Worm (Caenorhabditis elegans) whole organism, L4 larva: ENCODE data around the gene flp-8.

ENCODE experiments used
- D1046.2 ChIP-seq: fragments of 200-800 bp; sonication (Bioruptor generic); IDR thresholded peaks from 2 replicates; pipeline ENCODE4 v1.3.6; 2022; ENCODE audit warnings: missing genetic modification characterization, missing compliant biosample characterization
- F10B5.3 ChIP-seq: sonication (generic microtip); optimal IDR thresholded peaks from 2 replicates; lab custom pipeline; 2016; ENCODE audit warnings: mild to moderate bottlenecking, missing genetic modification characterization, missing compliant biosample characterization
- F26F4.8 ChIP-seq: fragments of 200-800 bp; sonication (Bioruptor generic); conservative IDR thresholded peaks from 2 replicates; pipeline ENCODE4 v1.3.6; 2022; ENCODE audit warnings: missing genetic modification characterization, missing compliant biosample characterization
- F49E8.2 ChIP-seq: sonication (generic microtip); optimal IDR thresholded peaks from 2 replicates; lab custom pipeline; 2016; ENCODE audit warnings: missing compliant biosample characterization, mild to moderate bottlenecking, missing genetic modification characterization, borderline replicate concordance
- T26A8.4 ChIP-seq: fragments of 200-800 bp; sonication (Bioruptor generic); IDR thresholded peaks from 2 replicates; pipeline ENCODE4 v1.3.6; 2022; ENCODE audit warnings: missing genetic modification characterization, missing compliant biosample characterization
- Y105C5A.15 ChIP-seq: fragments of 200-800 bp; sonication (Bioruptor generic); IDR thresholded peaks from 2 replicates; pipeline ENCODE4 v1.3.6; 2022; ENCODE audit warnings: missing genetic modification characterization, missing compliant biosample characterization
- Y48G9A.11 ChIP-seq: fragments of 200-800 bp; sonication (Bioruptor generic); IDR thresholded peaks from 2 replicates; pipeline ENCODE4 v1.3.6; 2022; ENCODE audit warnings: missing genetic modification reagents, missing genetic modification characterization, missing compliant biosample characterization
- ZK337.2 ChIP-seq: fragments of 200-800 bp; sonication (Bioruptor generic); IDR thresholded peaks from 2 replicates; pipeline ENCODE4 v1.3.6; 2022; ENCODE audit warnings: missing genetic modification reagents, missing genetic modification characterization, missing compliant biosample characterization
- aha-1 ChIP-seq: fragments of 150-350 bp; peaks from one replicate; lab custom pipeline; 2014; ENCODE audit warnings: missing biosample characterization, missing genetic modification characterization
- attf-4 ChIP-seq: sonication (generic microtip); optimal IDR thresholded peaks from 3 replicates; lab custom pipeline; 2017; ENCODE audit warnings: missing biosample characterization, missing genetic modification characterization
- ceh-20 ChIP-seq: fragments of 200-800 bp; sonication (Bioruptor generic); IDR thresholded peaks from 2 replicates; pipeline ENCODE4 v1.3.6; 2022; ENCODE audit warnings: missing genetic modification reagents, missing genetic modification characterization, missing compliant biosample characterization
- ceh-32 ChIP-seq: sonication (generic microtip); optimal IDR thresholded peaks from 2 replicates; lab custom pipeline; 2016; ENCODE audit warnings: mild to moderate bottlenecking, missing genetic modification characterization, missing compliant biosample characterization; ENCODE audit not compliant: poor library complexity
- ceh-44 ChIP-seq: fragments of 200-800 bp; sonication (Bioruptor generic); IDR thresholded peaks from 2 replicates; pipeline ENCODE4 v1.3.6; 2022; ENCODE audit warnings: missing genetic modification reagents, missing genetic modification characterization, missing compliant biosample characterization
- daf-8 ChIP-seq: fragments of 200-800 bp; sonication (Bioruptor generic); IDR thresholded peaks from 2 replicates; pipeline ENCODE4 v1.3.6; 2022; ENCODE audit warnings: missing genetic modification characterization, missing compliant biosample characterization
- dmd-6 ChIP-seq: fragments of 200-800 bp; sonication (Bioruptor generic); IDR thresholded peaks from 2 replicates; pipeline ENCODE4 v1.3.6; 2022; ENCODE audit warnings: missing genetic modification reagents, missing genetic modification characterization, missing compliant biosample characterization
- dmd-9 ChIP-seq: fragments of 200-800 bp; sonication (Bioruptor generic); IDR thresholded peaks from 2 replicates; pipeline ENCODE4 v1.3.6; 2022; ENCODE audit warnings: missing genetic modification reagents, missing genetic modification characterization, missing compliant biosample characterization
- dpl-1 ChIP-seq: fragments of 150-350 bp; optimal IDR thresholded peaks from 2 replicates; lab custom pipeline; 2014; ENCODE audit warnings: missing biosample characterization, missing genetic modification reagents, missing genetic modification characterization
- duxl-1 ChIP-seq: sonication (generic microtip); optimal IDR thresholded peaks from 2 replicates; lab custom pipeline; 2016; ENCODE audit warnings: mild to moderate bottlenecking, missing genetic modification characterization, moderate library complexity, missing compliant biosample characterization; ENCODE audit not compliant: poor library complexity
- dve-1 ChIP-seq: sonication (generic microtip); optimal IDR thresholded peaks from 2 replicates; lab custom pipeline; 2017; ENCODE audit warnings: antibody characterized with exemption, mild to moderate bottlenecking, missing genetic modification characterization, missing compliant biosample characterization; ENCODE audit not compliant: insufficient read depth
- egl-27 ChIP-seq: sonication (generic microtip); optimal IDR thresholded peaks from 3 replicates; lab custom pipeline; 2017; ENCODE audit warnings: missing biosample characterization, missing genetic modification reagents, missing genetic modification characterization
- fkh-10 ChIP-seq: fragments of 150-350 bp; optimal IDR thresholded peaks from 2 replicates; lab custom pipeline; 2014; ENCODE audit warnings: missing biosample characterization, missing genetic modification reagents, missing genetic modification characterization
- gei-8 ChIP-seq: fragments of 200-800 bp; sonication (Bioruptor generic); optimal IDR thresholded peaks from 2 replicates; lab custom pipeline; 2018; ENCODE audit warnings: mild to moderate bottlenecking, missing genetic modification characterization, missing compliant biosample characterization
- hlh-30 ChIP-seq: sonication (generic microtip); optimal IDR thresholded peaks from 2 replicates; lab custom pipeline; 2017; ENCODE audit warnings: antibody characterized with exemption, mild to moderate bottlenecking, missing genetic modification characterization, missing compliant biosample characterization; ENCODE audit not compliant: insufficient read depth
- hmg-1.1 ChIP-seq: fragments of 200-800 bp; sonication (Bioruptor generic); IDR thresholded peaks from 2 replicates; pipeline ENCODE4 v1.3.6; 2022; ENCODE audit warnings: missing genetic modification reagents, missing genetic modification characterization, missing compliant biosample characterization
- lin-1 ChIP-seq: fragments of 200-800 bp; sonication (Bioruptor generic); IDR thresholded peaks from 2 replicates; pipeline ENCODE4 v1.3.6; 2022; ENCODE audit warnings: missing genetic modification reagents, missing genetic modification characterization, missing compliant biosample characterization
- lin-15B ChIP-seq: fragments of 150-350 bp; sonication (generic microtip); optimal IDR thresholded peaks from 3 replicates; lab custom pipeline; 2014; ENCODE audit warnings: missing biosample characterization, missing genetic modification characterization
- lin-38 ChIP-seq: fragments of 200-800 bp; sonication (Bioruptor generic); IDR thresholded peaks from 2 replicates; pipeline ENCODE4 v1.3.6; 2022; ENCODE audit warnings: missing genetic modification reagents, missing genetic modification characterization, missing compliant biosample characterization
- lin-39 ChIP-seq: fragments of 150-350 bp; optimal IDR thresholded peaks from 2 replicates; lab custom pipeline; 2014; ENCODE audit warnings: missing biosample characterization, missing genetic modification reagents, missing genetic modification characterization
- mdl-1 ChIP-seq, 2 experiments: fragments of 150-350 bp in 1 of 2; sonication (generic microtip) in 1 of 2; optimal IDR thresholded peaks; 2 replicates each; lab custom pipeline; 2014 to 2017; ENCODE audit warnings: missing biosample characterization in 2 of 2, missing genetic modification characterization in 2 of 2
- nhr-102 ChIP-seq: sonication (generic microtip); optimal IDR thresholded peaks from 2 replicates; lab custom pipeline; 2016; ENCODE audit warnings: mild to moderate bottlenecking, missing genetic modification characterization, moderate library complexity, missing compliant biosample characterization
- nhr-11 ChIP-seq: fragments of 150-350 bp; optimal IDR thresholded peaks from 2 replicates; lab custom pipeline; 2014; ENCODE audit warnings: missing biosample characterization, missing genetic modification characterization
- nhr-111 ChIP-seq: fragments of 200-800 bp; sonication (Bioruptor generic); optimal IDR thresholded peaks from 2 replicates; lab custom pipeline; 2018; ENCODE audit warnings: mild to moderate bottlenecking, missing genetic modification characterization, missing compliant biosample characterization
- nhr-28 ChIP-seq: fragments of 150-350 bp; optimal IDR thresholded peaks from 2 replicates; lab custom pipeline; 2014; ENCODE audit warnings: missing biosample characterization, missing genetic modification characterization
- nhr-41 ChIP-seq: fragments of 200-800 bp; sonication (Bioruptor generic); IDR thresholded peaks from 2 replicates; pipeline ENCODE4 v1.3.6; 2022; ENCODE audit warnings: missing genetic modification reagents, missing genetic modification characterization, missing compliant biosample characterization
- nhr-42 ChIP-seq: fragments of 200-800 bp; sonication (Bioruptor generic); IDR thresholded peaks from 2 replicates; pipeline ENCODE4 v1.3.6; 2022; ENCODE audit warnings: missing genetic modification characterization, missing compliant biosample characterization
- nhr-48 ChIP-seq: sonication (generic microtip); optimal IDR thresholded peaks from 2 replicates; lab custom pipeline; 2016; ENCODE audit warnings: mild to moderate bottlenecking, missing genetic modification characterization, missing compliant biosample characterization
- nhr-6 ChIP-seq: fragments of 150-350 bp; optimal IDR thresholded peaks from 2 replicates; lab custom pipeline; 2014; ENCODE audit warnings: missing biosample characterization, missing genetic modification characterization
- nhr-76 ChIP-seq: fragments of 150-350 bp; optimal IDR thresholded peaks from 2 replicates; lab custom pipeline; 2014; ENCODE audit warnings: missing biosample characterization, missing genetic modification characterization
- nhr-77 ChIP-seq: fragments of 150-350 bp; optimal IDR thresholded peaks from 2 replicates; lab custom pipeline; 2014; ENCODE audit warnings: missing biosample characterization, missing genetic modification characterization
- pha-4 ChIP-seq, 2 experiments: fragments of 150-350 bp in 1 of 2; fragments of 200-800 bp in 1 of 2; sonication (Bioruptor generic) in 1 of 2; IDR thresholded peaks in 1 of 2; optimal IDR thresholded peaks in 1 of 2; 2 replicates each; pipeline versions ENCODE4 v1.3.6 to Lab custom; 2014 to 2022; ENCODE audit warnings: missing genetic modification characterization in 2 of 2, missing genetic modification reagents in 2 of 2, missing biosample characterization in 1 of 2, missing compliant biosample characterization in 1 of 2
- set-16 ChIP-seq: fragments of 200-800 bp; sonication (Bioruptor generic); IDR thresholded peaks from 2 replicates; pipeline ENCODE4 v1.3.6; 2022; ENCODE audit warnings: missing genetic modification reagents, missing genetic modification characterization, missing compliant biosample characterization
- snpc-1.2 ChIP-seq: fragments of 200-800 bp; sonication (Bioruptor generic); IDR thresholded peaks from 2 replicates; pipeline ENCODE4 v1.3.6; 2022; ENCODE audit warnings: missing genetic modification reagents, missing genetic modification characterization, missing compliant biosample characterization
- spr-1 ChIP-seq: sonication (generic microtip); optimal IDR thresholded peaks from 2 replicates; lab custom pipeline; 2016; ENCODE audit warnings: mild to moderate bottlenecking, missing genetic modification characterization, missing compliant biosample characterization
- spr-3 ChIP-seq: fragments of 200-800 bp; sonication (Bioruptor generic); optimal IDR thresholded peaks from 2 replicates; lab custom pipeline; 2018; ENCODE audit warnings: mild to moderate bottlenecking, missing genetic modification characterization, missing compliant biosample characterization
- tra-1 ChIP-seq: fragments of 200-800 bp; sonication (Bioruptor generic); IDR thresholded peaks from 2 replicates; pipeline ENCODE4 v1.3.6; 2022; ENCODE audit warnings: missing genetic modification reagents, missing genetic modification characterization, missing compliant biosample characterization
- unc-130 ChIP-seq: sonication (generic microtip); optimal IDR thresholded peaks from 2 replicates; lab custom pipeline; 2016; ENCODE audit warnings: missing genetic modification reagents, missing genetic modification characterization, missing compliant biosample characterization
- unc-62 ChIP-seq, 3 experiments: fragments of 150-350 bp in 1 of 3; sonication (generic microtip); optimal IDR thresholded peaks in 2 of 3; peaks in 1 of 3; 1 replicate in 1 of 3; 2 replicates in 2 of 3; lab custom pipeline; 2014 to 2017; ENCODE audit warnings: missing biosample characterization in 3 of 3, missing genetic modification characterization in 3 of 3, missing genetic modification reagents in 3 of 3, missing genotype in 1 of 3
- zfp-2 ChIP-seq: sonication (generic microtip); optimal IDR thresholded peaks from 2 replicates; lab custom pipeline; 2016; ENCODE audit warnings: mild to moderate bottlenecking, missing genetic modification characterization, missing compliant biosample characterization
- zip-11 ChIP-seq: fragments of 200-800 bp; sonication (Bioruptor generic); IDR thresholded peaks from 2 replicates; pipeline ENCODE4 v1.3.6; 2022; ENCODE audit warnings: missing genetic modification characterization, missing compliant biosample characterization
- zip-2 ChIP-seq: fragments of 150-350 bp; optimal IDR thresholded peaks from 2 replicates; lab custom pipeline; 2014; ENCODE audit warnings: missing biosample characterization, missing genetic modification characterization
- ztf-7 ChIP-seq: fragments of 150-350 bp; optimal IDR thresholded peaks from 2 replicates; lab custom pipeline; 2014; ENCODE audit warnings: missing biosample characterization, missing genetic modification characterization

Gene flp-8

ce11 chrX:14894380-14894779 is 13.2 kb downstream of the flp-8 start (continued):
- TF ChIP-seq fkh-10 (no peak), lin-1 (GFP tag; lab: Robert Waterston, UW) (no peak), D1046.2 (GFP tag; lab: Robert Waterston, UW) (no peak), egl-27 (tag; lab: Kevin White, UChicago) (no peak), ceh-32 (tag; lab: Kevin White, UChicago) (no peak), ztf-7 (tag; lab: Kevin White, UChicago) (no peak), T26A8.4 (GFP tag; lab: Robert Waterston, UW) (no peak), unc-130 (GFP tag; lab: Kevin White, UChicago) (no peak), lin-15B (tag; lab: Kevin White, UChicago) (no peak), attf-4 (tag; lab: Kevin White, UChicago) (no peak), spr-3 (GFP tag; lab: Kevin White, UChicago) (no peak), gei-8 (GFP tag; lab: Kevin White, UChicago) (no peak), Y105C5A.15 (GFP tag; lab: Robert Waterston, UW) (no peak), set-16 (GFP tag; lab: Robert Waterston, UW) (no peak), mdl-1 (tag; optimal IDR thresholded peaks at IDR 0.05; lab: Kevin White, UChicago) (peak in 1 of 2 experiments; percentile 58), zip-11 (GFP tag; lab: Robert Waterston, UW) (no peak), zip-2 (tag; lab: Kevin White, UChicago) (no peak), dmd-9 (GFP tag; lab: Robert Waterston, UW) (no peak), snpc-1.2 (GFP tag; lab: Robert Waterston, UW) (no peak), F49E8.2 (no peak), nhr-42 (GFP tag; lab: Robert Waterston, UW) (no peak), dve-1 (tag; lab: Kevin White, UChicago) (no peak), F10B5.3 (no peak), hlh-30 (tag; lab: Kevin White, UChicago) (peak; percentile 31), lin-38 (GFP tag; lab: Robert Waterston, UW) (no peak), nhr-102 (tag; lab: Kevin White, UChicago) (no peak), nhr-28 (tag; lab: Kevin White, UChicago) (peak; percentile 69), nhr-76 (tag; lab: Kevin White, UChicago) (no peak), F26F4.8 (GFP tag; lab: Robert Waterston, UW) (no peak), dmd-6 (no peak), zfp-2 (no peak), nhr-6 (tag; lab: Kevin White, UChicago) (no peak), unc-62 (GFP tag; optimal IDR thresholded peaks at IDR 0.05 in 1 of 2; lab: Kevin White, UChicago) (peak in 1 of 2 experiments; percentile 97), unc-62 (tag; optimal IDR thresholded peaks at IDR 0.05; lab: Kevin White, UChicago) (no peak), dpl-1 (GFP tag; lab: Kevin White, UChicago) (no peak), lin-39 (tag; lab: Kevin White, UChicago) (no peak), Y48G9A.11 (GFP tag; lab: Robert Waterston, UW) (no peak), nhr-41 (GFP tag; lab: Robert Waterston, UW) (no peak), nhr-48 (tag; lab: Kevin White, UChicago) (no peak), daf-8 (GFP tag; lab: Robert Waterston, UW) (no peak), nhr-77 (tag; lab: Kevin White, UChicago) (no peak), tra-1 (GFP tag; lab: Robert Waterston, UW) (peak; percentile 62; the same call in 1 of the 2 replicates), ZK337.2 (no peak), hmg-1.1 (GFP tag; lab: Robert Waterston, UW) (no peak), ceh-44 (GFP tag; lab: Robert Waterston, UW) (no peak), nhr-11 (tag; lab: Kevin White, UChicago) (no peak), ceh-20 (0 out of 2 replicates have a peak, but pooled peaks have one; percentile 38), duxl-1 (tag; lab: Kevin White, UChicago) (no peak), pha-4 (GFP tag; IDR thresholded peaks at IDR 0.05; lab: Robert Waterston, UW) (no peak), pha-4 (tag; optimal IDR thresholded peaks at IDR 0.05; lab: Kevin White, UChicago) (no peak), spr-1 (tag; lab: Kevin White, UChicago) (no peak), aha-1 (peak; percentile 33), nhr-111 (GFP tag; lab: Kevin White, UChicago) (no peak)
